Worm (Caenorhabditis elegans): ENCODE data around the gene exc-5.

exc-5 gene

ce11 chrIV:8778045-8778444 is 35.4 kb downstream of the exc-5 start, which contains the start of gene C33D9.6:
Gene C33D9.6, minus strand, starts transcription at chrIV:8778145.
- TF ChIP-seq tbx-7 (tag; optimal IDR thresholded peaks at IDR 0.05) = no peak
- TF ChIP-seq elt-4 (tag; optimal IDR thresholded peaks at IDR 0.05) = no peak
- no peak for TF ChIP-seq hlh-15 (tag; optimal IDR thresholded peaks at IDR 0.05)
- TF ChIP-seq fkh-6 (tag; optimal IDR thresholded peaks at IDR 0.05) = no peak
- TF ChIP-seq pax-1 (tag; optimal IDR thresholded peaks at IDR 0.05) = no peak
- no peak for TF ChIP-seq pag-3 (tag; optimal IDR thresholded peaks at IDR 0.05; ENCODE audit: borderline replicate concordance)
- no peak for TF ChIP-seq ceh-30 (tag; optimal IDR thresholded peaks at IDR 0.05)
- TF ChIP-seq elt-2 (tag; optimal IDR thresholded peaks at IDR 0.05) = no peak
- TF ChIP-seq hlh-8 (tag; optimal IDR thresholded peaks at IDR 0.05) = no peak
- no peak for TF ChIP-seq C08G9.2 (tag; optimal IDR thresholded peaks at IDR 0.05)
- no peak for TF ChIP-seq syd-9 (tag; optimal IDR thresholded peaks at IDR 0.05)
- no peak for TF ChIP-seq unc-3 (GFP tag; conservative IDR thresholded peaks at IDR 0.05)
- no peak for TF ChIP-seq unc-3 (tag; optimal IDR thresholded peaks at IDR 0.05)
- no peak for TF ChIP-seq ceh-6 (GFP tag; optimal IDR thresholded peaks at IDR 0.05)

ce11 chrIV:8772800-8773256 is 40.6 kb downstream of the exc-5 start, which contains the start of gene F20C5.6:
Gene F20C5.6, minus strand, starts transcription at chrIV:8773206.
- no peak for TF ChIP-seq sox-4 (tag; optimal IDR thresholded peaks at IDR 0.05)
- TF ChIP-seq ceh-22 (tag; optimal IDR thresholded peaks at IDR 0.05) = no peak

- TF ChIP-seq nhr-232 (tag; optimal IDR thresholded peaks at IDR 0.05) = no peak
- TF ChIP-seq ceh-24 (tag; optimal IDR thresholded peaks at IDR 0.05) = no peak
- no peak for TF ChIP-seq unc-3 (GFP tag; conservative IDR thresholded peaks at IDR 0.05)
- TF ChIP-seq unc-3 (tag; optimal IDR thresholded peaks at IDR 0.05) = no peak
- no peak for TF ChIP-seq ceh-9 (tag; optimal IDR thresholded peaks at IDR 0.05)
- no peak for TF ChIP-seq ref-2 (tag; optimal IDR thresholded peaks at IDR 0.05)
- TF ChIP-seq lin-11 (tag; optimal IDR thresholded peaks at IDR 0.05) = no peak
- TF ChIP-seq sox-2 (GFP tag; IDR thresholded peaks at IDR 0.05) = no peak
- TF ChIP-seq ceh-30 (tag; optimal IDR thresholded peaks at IDR 0.05) = no peak
- TF ChIP-seq tbx-7 (tag; optimal IDR thresholded peaks at IDR 0.05) = no peak
- no peak for TF ChIP-seq unc-55 (GFP tag; optimal IDR thresholded peaks at IDR 0.05)
Observed at ce11 chrIV:8769539-8769938, 43.9 kb downstream of the exc-5 start, which contains the start of gene F20C5.5. Gene F20C5.5, minus strand, starts transcription at chrIV:8769639.

- TF ChIP-seq ceh-24 (tag; optimal IDR thresholded peaks at IDR 0.05) (no peak), sox-4 (tag; optimal IDR thresholded peaks at IDR 0.05) (no peak), fax-1 (tag; optimal IDR thresholded peaks at IDR 0.05) (no peak), eyg-1 (tag; optimal IDR thresholded peaks at IDR 0.05) (no peak), ceh-19 (GFP tag; optimal IDR thresholded peaks at IDR 0.05) (no peak), ceh-48 (tag; optimal IDR thresholded peaks at IDR 0.05) (no peak), hlh-13 (GFP tag; optimal IDR thresholded peaks at IDR 0.05) (no peak), syd-9 (tag; optimal IDR thresholded peaks at IDR 0.05) (no peak), elt-4 (tag; optimal IDR thresholded peaks at IDR 0.05) (no peak), unc-3 (GFP tag; conservative IDR thresholded peaks at IDR 0.05) (no peak), unc-3 (tag; optimal IDR thresholded peaks at IDR 0.05) (no peak), lin-11 (tag; optimal IDR thresholded peaks at IDR 0.05) (no peak), ceh-2 (tag; optimal IDR thresholded peaks at IDR 0.05) (no peak), fkh-6 (tag; optimal IDR thresholded peaks at IDR 0.05) (no peak), ceh-31 (tag; optimal IDR thresholded peaks at IDR 0.05) (no peak), pha-4 (tag; optimal IDR thresholded peaks at IDR 0.05) (no peak), K09A11.1 (tag; optimal IDR thresholded peaks at IDR 0.05; ENCODE audit: insufficient read depth) (no peak), mec-3 (tag; optimal IDR thresholded peaks at IDR 0.05; ENCODE audit: borderline replicate concordance) (no peak), ceh-34 (tag; optimal IDR thresholded peaks at IDR 0.05) (no peak), tbx-7 (tag; optimal IDR thresholded peaks at IDR 0.05) (no peak), dve-1 (tag; optimal IDR thresholded peaks at IDR 0.05) (no peak)
Observed at ce11 chrIV:8764567-8764966, 48.9 kb downstream of the exc-5 start, which contains the start of gene cdc-50.B. Gene cdc-50.B, plus strand, starts transcription at chrIV:8764867.

Measured in whole organism, late embryonic.